Fruit fly (Drosophila melanogaster): ENCODE measurements around the gene Septin2.
A peak's percentile ranks its signal among the peaks of the same experiment; 100 is the strongest.

Gene Septin2

dm6 chr3R:20588480-20588785 is 277 bp upstream of the Septin2 start, which contains the start of gene Srp72 (continued):
- TF ChIP-seq chm (GFP tag; IDR thresholded peaks at IDR 0.05), result peak; percentile 23; the same call in 1 of the 2 replicates
- TF ChIP-seq Ets65A (GFP tag), result no peak
- TF ChIP-seq CG4328 (GFP tag; optimal IDR thresholded peaks at IDR 0.05), result peak; percentile 29
- peak; percentile 34 for TF ChIP-seq CG5245 (GFP tag; optimal IDR thresholded peaks at IDR 0.05)
- peak; percentile 82 for TF ChIP-seq sens (GFP tag)
- TF ChIP-seq Hmx (GFP tag; optimal IDR thresholded peaks at IDR 0.05), result no peak
- TF ChIP-seq CG17385 (GFP tag; optimal IDR thresholded peaks at IDR 0.05), result peak; percentile 42
- peak; percentile 70 for TF ChIP-seq slbo (GFP tag; IDR thresholded peaks at IDR 0.05)
- TF ChIP-seq usp (GFP tag; optimal IDR thresholded peaks at IDR 0.05), result no peak
- no peak for TF ChIP-seq CG31388 (GFP tag; optimal IDR thresholded peaks at IDR 0.05)
- TF ChIP-seq CG12659 (GFP tag; optimal IDR thresholded peaks at IDR 0.05), result peak; percentile 54
- no peak for TF ChIP-seq shn (GFP tag; optimal IDR thresholded peaks at IDR 0.05)
- peak; percentile 91 for TF ChIP-seq CG7745 (tag; optimal IDR thresholded peaks at IDR 0.05)
- TF ChIP-seq fru (optimal IDR thresholded peaks at IDR 0.05), result no peak
- TF ChIP-seq CG4820 (GFP tag; optimal IDR thresholded peaks at IDR 0.05), result peak; percentile 17
- TF ChIP-seq CG32772 (GFP tag; IDR thresholded peaks at IDR 0.05), result 0 out of 2 replicates have a peak, but pooled peaks have one; percentile 30
- TF ChIP-seq pum (GFP tag; optimal IDR thresholded peaks at IDR 0.05), result no peak
- peak; percentile 85 for TF ChIP-seq phol (tag; optimal IDR thresholded peaks at IDR 0.05)
- TF ChIP-seq Ada2b (GFP tag; IDR thresholded peaks at IDR 0.05), result peak; percentile 38
- TF ChIP-seq tll (GFP tag; optimal IDR thresholded peaks at IDR 0.05), result no peak
- TF ChIP-seq bigmax (GFP tag; optimal IDR thresholded peaks at IDR 0.05), result no peak
- no peak for TF ChIP-seq ap (GFP tag; IDR thresholded peaks at IDR 0.05)
- TF ChIP-seq CG17802 (tag; optimal IDR thresholded peaks at IDR 0.05), result peak; percentile 39
- TF ChIP-seq D (optimal IDR thresholded peaks at IDR 0.05), result no peak
- TF ChIP-seq D (GFP tag; optimal IDR thresholded peaks at IDR 0.05), result peak; percentile 5
- TF ChIP-seq dimm (GFP tag; IDR thresholded peaks at IDR 0.05), result no peak
- TF ChIP-seq repo (GFP tag; optimal IDR thresholded peaks at IDR 0.05), result no peak
- TF ChIP-seq CG30403 (GFP tag; optimal IDR thresholded peaks at IDR 0.05), result peak; percentile 68
- TF ChIP-seq Sox100B (GFP tag; optimal IDR thresholded peaks at IDR 0.05), result no peak
- no peak for TF ChIP-seq ewg (GFP tag; optimal IDR thresholded peaks at IDR 0.05)
- TF ChIP-seq sisA (GFP tag; IDR thresholded peaks at IDR 0.05), result peak; percentile 37; the same call in 1 of the 2 replicates
- TF ChIP-seq CG4404 (GFP tag; IDR thresholded peaks at IDR 0.05), result no peak
- no peak for TF ChIP-seq CG2199 (GFP tag; IDR thresholded peaks at IDR 0.05)
- TF ChIP-seq gsb-n (tag; optimal IDR thresholded peaks at IDR 0.05), result peak; percentile 51
- TF ChIP-seq nau (GFP tag; optimal IDR thresholded peaks at IDR 0.05), result no peak
- no peak for TF ChIP-seq pan (optimal IDR thresholded peaks at IDR 0.05)
- peak in 1 of 2 experiments; percentile 65 for TF ChIP-seq pan (GFP tag; optimal IDR thresholded peaks at IDR 0.05 in 1 of 2, IDR thresholded peaks at IDR 0.05 in 1 of 2)
- no peak for TF ChIP-seq run (tag; optimal IDR thresholded peaks at IDR 0.05)
- TF ChIP-seq CG14050 (GFP tag; IDR thresholded peaks at IDR 0.05), result no peak; the same call in 2 of the 3 replicates
- TF ChIP-seq Fer3 (tag; optimal IDR thresholded peaks at IDR 0.05), result peak; percentile 57
- peak; percentile 55 for TF ChIP-seq Meics (GFP tag; optimal IDR thresholded peaks at IDR 0.05)
- TF ChIP-seq Dek (tag; optimal IDR thresholded peaks at IDR 0.05), result peak; percentile 33
- TF ChIP-seq CG18764 (GFP tag; optimal IDR thresholded peaks at IDR 0.05), result peak; percentile 53
- peak; percentile 43 for TF ChIP-seq CG8924 (tag; optimal IDR thresholded peaks at IDR 0.05)
- peak; percentile 18 for TF ChIP-seq Fer1 (GFP tag; optimal IDR thresholded peaks at IDR 0.05)
- TF ChIP-seq tx (GFP tag; optimal IDR thresholded peaks at IDR 0.05), result no peak
- TF ChIP-seq Neu2 (GFP tag; optimal IDR thresholded peaks at IDR 0.05; ENCODE audit: borderline replicate concordance), result no peak
- TF ChIP-seq Mes4 (GFP tag; optimal IDR thresholded peaks at IDR 0.05), result no peak
- no peak for TF ChIP-seq CG4854 (GFP tag; optimal IDR thresholded peaks at IDR 0.05)
- peak; percentile 50 for TF ChIP-seq CG6689 (GFP tag; IDR thresholded peaks at IDR 0.05)
- peak; percentile 69 for TF ChIP-seq ind (GFP tag; optimal IDR thresholded peaks at IDR 0.05)
- TF ChIP-seq nerfin-1 (tag; optimal IDR thresholded peaks at IDR 0.05), result no peak
- peak; percentile 2 for TF ChIP-seq HLH54F (GFP tag; optimal IDR thresholded peaks at IDR 0.05)
